Fruit fly (Drosophila melanogaster) whole organism, embryonic: ENCODE results near the gene Elo68alpha.

Experiments
- Asciz ChIP-seq: fragments of 200-800 bp; sonication (Bioruptor generic); optimal IDR thresholded peaks from 2 replicates; lab custom pipeline; 2017; ENCODE audit warnings: missing biosample characterization, mild to moderate bottlenecking, missing genetic modification characterization, missing genetic modification reagents
- BEAF-32 ChIP-seq: fragments of 200-800 bp; sonication (Bioruptor generic); optimal IDR thresholded peaks from 3 replicates; lab custom pipeline; 2017; ENCODE audit warnings: missing biosample characterization, missing genetic modification characterization, mild to moderate bottlenecking, moderate library complexity, missing genetic modification reagents
- CG10209 ChIP-seq: fragments of 200-800 bp; sonication (Bioruptor generic); optimal IDR thresholded peaks from 3 replicates; lab custom pipeline; 2017; ENCODE audit warnings: missing biosample characterization, mild to moderate bottlenecking, missing genetic modification characterization, missing genetic modification reagents
- CG10267 ChIP-seq: fragments of 200-800 bp; sonication (Bioruptor generic); optimal IDR thresholded peaks from 2 replicates; lab custom pipeline; 2018; ENCODE audit warnings: missing biosample characterization, mild to moderate bottlenecking, missing genetic modification characterization, moderate library complexity
- CG10543 ChIP-seq: fragments of 200-800 bp; sonication (Bioruptor generic); optimal IDR thresholded peaks from 3 replicates; lab custom pipeline; 2017; ENCODE audit warnings: missing biosample characterization, mild to moderate bottlenecking, missing genetic modification characterization, moderate library complexity
- CG10565 ChIP-seq: fragments of 200-800 bp; sonication (Bioruptor generic); optimal IDR thresholded peaks from 3 replicates; lab custom pipeline; 2016; ENCODE audit warnings: missing biosample characterization, mild to moderate bottlenecking, missing genetic modification characterization
- CG11247 ChIP-seq: fragments of 200-800 bp; sonication (Bioruptor generic); IDR thresholded peaks from 2 replicates; pipeline ENCODE4 v1.3.6; 2022; ENCODE audit warnings: missing biosample characterization, missing genetic modification characterization
- CG12659 ChIP-seq: fragments of 200-800 bp; sonication (Bioruptor generic); optimal IDR thresholded peaks from 3 replicates; lab custom pipeline; 2017; ENCODE audit warnings: mild to moderate bottlenecking, missing biosample characterization, missing genetic modification reagents, missing genetic modification characterization
- CG13123 ChIP-seq: fragments of 200-800 bp; sonication (Bioruptor generic); optimal IDR thresholded peaks from 2 replicates; lab custom pipeline; 2016; ENCODE audit warnings: missing biosample characterization, missing genetic modification characterization
- CG13287 ChIP-seq: fragments of 200-800 bp; sonication (Bioruptor generic); IDR thresholded peaks from 2 replicates; pipeline ENCODE4 v1.3.6; 2022; ENCODE audit warnings: missing biosample characterization, missing genetic modification characterization; ENCODE audit not compliant: partially characterized antibody
- CG15479 ChIP-seq: fragments of 200-800 bp; sonication (Bioruptor generic); optimal IDR thresholded peaks from 3 replicates; lab custom pipeline; 2019; ENCODE audit warnings: missing biosample characterization, mild to moderate bottlenecking, missing genetic modification characterization, moderate library complexity
- CG16813 ChIP-seq: fragments of 200-800 bp; sonication (Bioruptor generic); IDR thresholded peaks from 3 replicates; pipeline ENCODE4 v1.3.6; 2022; ENCODE audit warnings: missing biosample characterization, missing genetic modification characterization; ENCODE audit not compliant: partially characterized antibody
- CG17359 ChIP-seq: fragments of 200-800 bp; sonication (Bioruptor generic); optimal IDR thresholded peaks from 3 replicates; lab custom pipeline; 2018; ENCODE audit warnings: missing biosample characterization, mild to moderate bottlenecking, missing genetic modification characterization, moderate library complexity
- CG17361 ChIP-seq: fragments of 200-800 bp; sonication (Bioruptor generic); IDR thresholded peaks from 3 replicates; pipeline ENCODE4 v1.3.6; 2022; ENCODE audit warnings: missing biosample characterization, missing genetic modification characterization
- CG17829 ChIP-seq: fragments of 200-800 bp; optimal IDR thresholded peaks from 2 replicates; lab custom pipeline; 2019; ENCODE audit warnings: missing biosample characterization, mild to moderate bottlenecking, missing genetic modification characterization, moderate library complexity
- CG2712 ChIP-seq: fragments of 200-800 bp; optimal IDR thresholded peaks from 3 replicates; lab custom pipeline; 2019; ENCODE audit warnings: missing biosample characterization, mild to moderate bottlenecking, missing genetic modification characterization, moderate library complexity
- CG30431 ChIP-seq: fragments of 200-800 bp; sonication (Bioruptor generic); optimal IDR thresholded peaks from 2 replicates; lab custom pipeline; 2017; ENCODE audit warnings: missing biosample characterization, missing genetic modification characterization
- CG3726 ChIP-seq: fragments of 200-800 bp; sonication (Bioruptor generic); IDR thresholded peaks from 3 replicates; pipeline ENCODE4, ENCODE4 v1.3.6; 2022; ENCODE audit warnings: missing biosample characterization, missing genetic modification characterization
- CG3995 ChIP-seq: fragments of 200-800 bp; sonication (Bioruptor generic); optimal IDR thresholded peaks from 3 replicates; lab custom pipeline; 2016; ENCODE audit warnings: missing biosample characterization, missing genetic modification characterization
- CG4360 ChIP-seq: fragments of 200-800 bp; sonication (Bioruptor generic); IDR thresholded peaks from 2 replicates; pipeline ENCODE4 v1.3.6; 2022; ENCODE audit warnings: missing biosample characterization, missing genetic modification characterization
- CG6254 ChIP-seq: fragments of 200-800 bp; sonication (Bioruptor generic); optimal IDR thresholded peaks from 3 replicates; lab custom pipeline; 2017; ENCODE audit warnings: mild to moderate bottlenecking, missing biosample characterization, missing genetic modification reagents, missing genetic modification characterization
- CG7271 ChIP-seq: fragments of 200-800 bp; sonication (Bioruptor generic); optimal IDR thresholded peaks from 2 replicates; lab custom pipeline; 2018; ENCODE audit warnings: missing biosample characterization, mild to moderate bottlenecking, missing genetic modification characterization, moderate library complexity
- CG7745 ChIP-seq: fragments of 200-800 bp; sonication (Bioruptor generic); optimal IDR thresholded peaks from 2 replicates; lab custom pipeline; 2018; ENCODE audit warnings: missing biosample characterization, mild to moderate bottlenecking, missing genetic modification characterization, moderate library complexity
- CG8359 ChIP-seq: fragments of 200-800 bp; sonication (Bioruptor generic); optimal IDR thresholded peaks from 2 replicates; lab custom pipeline; 2017; ENCODE audit warnings: missing biosample characterization, mild to moderate bottlenecking, missing genetic modification characterization, borderline replicate concordance
- CG9609 ChIP-seq: fragments of 200-800 bp; sonication (Bioruptor generic); optimal IDR thresholded peaks from 3 replicates; lab custom pipeline; 2016; ENCODE audit warnings: missing biosample characterization, missing genetic modification characterization
- CrebB ChIP-seq: fragments of 200-800 bp; sonication (Bioruptor generic); optimal IDR thresholded peaks from 3 replicates; lab custom pipeline; 2018; ENCODE audit warnings: missing biosample characterization, mild to moderate bottlenecking, missing genetic modification characterization
- Dbx ChIP-seq: fragments of 200-800 bp; sonication (Bioruptor generic); IDR thresholded peaks from 3 replicates; pipeline ENCODE4 v1.3.6; 2022; ENCODE audit warnings: missing biosample characterization, missing genetic modification characterization
- Dp ChIP-seq: fragments of 200-800 bp; sonication (Bioruptor generic); optimal IDR thresholded peaks from 2 replicates; lab custom pipeline; 2018; ENCODE audit warnings: missing biosample characterization, mild to moderate bottlenecking, missing genetic modification characterization, moderate library complexity
- HLH54F ChIP-seq: fragments of 200-800 bp; sonication (Bioruptor generic); optimal IDR thresholded peaks from 3 replicates; lab custom pipeline; 2016; ENCODE audit warnings: missing biosample characterization, missing genetic modification characterization
- Hand ChIP-seq: fragments of 200-800 bp; sonication (Bioruptor generic); optimal IDR thresholded peaks from 2 replicates; lab custom pipeline; 2017; ENCODE audit warnings: mild to moderate bottlenecking, missing biosample characterization, missing genetic modification reagents, missing genetic modification characterization
- Meics ChIP-seq: fragments of 200-800 bp; sonication (Bioruptor generic); optimal IDR thresholded peaks from 2 replicates; lab custom pipeline; 2017; ENCODE audit warnings: missing biosample characterization, mild to moderate bottlenecking, missing genetic modification characterization
- Nf-YC ChIP-seq: fragments of 200-800 bp; optimal IDR thresholded peaks from 3 replicates; lab custom pipeline; 2019; ENCODE audit warnings: missing biosample characterization, mild to moderate bottlenecking, missing genetic modification characterization, moderate library complexity
- PHDP ChIP-seq: fragments of 200-800 bp; sonication (Bioruptor generic); optimal IDR thresholded peaks from 3 replicates; lab custom pipeline; 2018; ENCODE audit warnings: missing biosample characterization, mild to moderate bottlenecking, missing genetic modification characterization, moderate library complexity
- Rfx ChIP-seq: fragments of 200-800 bp; sonication (Bioruptor generic); IDR thresholded peaks from 2 replicates; pipeline ENCODE4 v1.3.6; 2022; ENCODE audit warnings: missing biosample characterization, missing genetic modification characterization
- Usf ChIP-seq: fragments of 200-800 bp; sonication (Bioruptor generic); optimal IDR thresholded peaks from 2 replicates; lab custom pipeline; 2017; ENCODE audit warnings: missing genotype, missing biosample characterization, missing genetic modification characterization
- bbx ChIP-seq: fragments of 200-800 bp; sonication (Bioruptor generic); IDR thresholded peaks from 2 replicates; pipeline ENCODE4 v1.3.6; 2022; ENCODE audit warnings: missing biosample characterization, missing genetic modification characterization; ENCODE audit not compliant: partially characterized antibody
- corto ChIP-seq: fragments of 200-800 bp; sonication (Bioruptor generic); optimal IDR thresholded peaks from 2 replicates; lab custom pipeline; 2016; ENCODE audit warnings: missing biosample characterization, mild to moderate bottlenecking, missing genetic modification characterization, moderate library complexity
- da ChIP-seq: fragments of 200-800 bp; sonication (Bioruptor generic); optimal IDR thresholded peaks from 2 replicates; lab custom pipeline; 2016; ENCODE audit warnings: missing biosample characterization, missing genetic modification characterization
- danr ChIP-seq: fragments of 200-800 bp; sonication (Bioruptor generic); IDR thresholded peaks from 2 replicates; pipeline ENCODE4 v1.3.6; 2022; ENCODE audit warnings: missing biosample characterization, missing genetic modification characterization
- kah ChIP-seq: fragments of 200-800 bp; sonication (Bioruptor generic); optimal IDR thresholded peaks from 2 replicates; lab custom pipeline; 2018; ENCODE audit warnings: missing biosample characterization, mild to moderate bottlenecking, missing genetic modification characterization
- kni ChIP-seq: fragments of 200-800 bp; sonication (Bioruptor generic); optimal IDR thresholded peaks from 3 replicates; lab custom pipeline; 2017; ENCODE audit warnings: mild to moderate bottlenecking, missing biosample characterization, missing genetic modification reagents, missing genetic modification characterization
- lov ChIP-seq, 2 experiments: fragments of 200-800 bp in 1 of 2; fragments of >200 bp in 1 of 2; sonication (Bioruptor generic) in 1 of 2; IDR thresholded peaks in 1 of 2; optimal IDR thresholded peaks in 1 of 2; 2 replicates in 1 of 2; 3 replicates in 1 of 2; pipeline versions ENCODE4 v1.3.6 to Lab custom; 2017 to 2022; ENCODE audit warnings: missing biosample characterization in 1 of 2, missing genetic modification characterization in 1 of 2
- ssp ChIP-seq: fragments of 200-800 bp; sonication (Bioruptor generic); IDR thresholded peaks from 2 replicates; pipeline ENCODE4 v1.3.6; 2022; ENCODE audit warnings: missing biosample characterization, missing genetic modification characterization
- unc-4 ChIP-seq: fragments of 200-800 bp; sonication (Bioruptor generic); IDR thresholded peaks from 2 replicates; pipeline ENCODE4 v1.3.6; 2022; ENCODE audit warnings: missing biosample characterization, missing genetic modification characterization; ENCODE audit not compliant: partially characterized antibody
- yki ChIP-seq: fragments of >200 bp; optimal IDR thresholded peaks from 3 replicates; lab custom pipeline; 2018

Gene Elo68alpha

dm6 chr3L:11097982-11098663 is 4.7 kb downstream of the Elo68alpha start, which contains the start of the genes Irbp18 and APP-BP1 (continued):
- peak; percentile 16; the same call in 1 of the 2 replicates for TF ChIP-seq bbx
- no peak for TF ChIP-seq lov (optimal IDR thresholded peaks at IDR 0.05; lab: Kevin White, UChicago)
- peak; percentile 49; the same call in 1 of the 3 replicates for TF ChIP-seq lov (GFP tag; IDR thresholded peaks at IDR 0.05; lab: Robert Waterston, UW)
- TF ChIP-seq CG30431 = peak; percentile 94
- peak; percentile 89 for TF ChIP-seq CG10565 (GFP tag; lab: Kevin White, UChicago)
- peak; percentile 90 for TF ChIP-seq Dbx (GFP tag; lab: Robert Waterston, UW)
- TF ChIP-seq ssp (GFP tag; lab: Robert Waterston, UW) = peak; percentile 66
- TF ChIP-seq da (GFP tag; lab: Kevin White, UChicago) = peak; percentile 93
- TF ChIP-seq CG9609 = peak; percentile 94
- peak; percentile 74 for TF ChIP-seq CG8359 (GFP tag; lab: Kevin White, UChicago)
- TF ChIP-seq unc-4 (GFP tag; lab: Robert Waterston, UW) = peak; percentile 32; the same call in 1 of the 2 replicates
- TF ChIP-seq, all 482 proteins: peak for 427

dm6 chr3L:11096195-11096908 is 6.5 kb downstream of the Elo68alpha start, which contains the start of the genes CG46439, Iyd and CG33947:
Gene CG46439, minus strand, starts transcription at chr3L:11096245.
Gene Iyd, minus strand, starts transcription at chr3L:11096245.
Gene CG33947, plus strand, starts transcription at chr3L:11096496.
- TF ChIP-seq Nf-YC (tag; lab: Kevin White, UChicago) = peak; percentile 13
- peak; percentile 39 for TF ChIP-seq kni (GFP tag; lab: Kevin White, UChicago)
- no peak for TF ChIP-seq CrebB (tag; lab: Kevin White, UChicago)
- no peak for TF ChIP-seq CG15479 (GFP tag; lab: Kevin White, UChicago)
- peak; percentile 5 for TF ChIP-seq CG2712
- TF ChIP-seq danr = no peak
- peak; percentile 58 for TF ChIP-seq Hand (GFP tag; lab: Kevin White, UChicago)
- TF ChIP-seq CG7745 (tag; lab: Kevin White, UChicago) = no peak
- TF ChIP-seq CG17829 (tag; lab: Kevin White, UChicago) = peak; percentile 29
- peak; percentile 16 for TF ChIP-seq corto (GFP tag; lab: Kevin White, UChicago)
- peak; percentile 2 for TF ChIP-seq CG3995
- peak; percentile 0 for TF ChIP-seq HLH54F (GFP tag; lab: Kevin White, UChicago)
- TF ChIP-seq yki (lab: Kevin White, UChicago) = peak; percentile 52
- TF ChIP-seq Asciz (GFP tag; lab: Kevin White, UChicago) = peak; percentile 9
- TF ChIP-seq CG7271 = no peak
- TF ChIP-seq CG13287 (GFP tag; lab: Robert Waterston, UW) = peak; percentile 50
- TF ChIP-seq CG16813 (GFP tag; lab: Robert Waterston, UW) = 0 out of 3 replicates have a peak, but pooled peaks have one; percentile 16
- TF ChIP-seq CG17361 (GFP tag; lab: Robert Waterston, UW) = 0 out of 3 replicates have a peak, but pooled peaks have one; percentile 17
- TF ChIP-seq kah (GFP tag; lab: Kevin White, UChicago) = no peak
- TF ChIP-seq Usf = no peak
- TF ChIP-seq PHDP (tag; lab: Kevin White, UChicago) = peak; percentile 12
- TF ChIP-seq CG6254 (GFP tag; lab: Kevin White, UChicago) = no peak
- TF ChIP-seq CG10209 = peak; percentile 19
- TF ChIP-seq BEAF-32 (GFP tag; lab: Kevin White, UChicago) = no peak
- TF ChIP-seq CG10267 = peak; percentile 95
- 0 out of 2 replicates have a peak, but pooled peaks have one; percentile 28 for TF ChIP-seq Rfx (GFP tag; lab: Robert Waterston, UW)
- peak; percentile 14 for TF ChIP-seq CG17359 (tag; lab: Kevin White, UChicago)
- peak; percentile 67 for TF ChIP-seq Dp (GFP tag; lab: Kevin White, UChicago)
- TF ChIP-seq CG13123 (GFP tag; lab: Kevin White, UChicago) = no peak
- no peak for TF ChIP-seq CG11247 (GFP tag; lab: Robert Waterston, UW)
- TF ChIP-seq CG4360 (GFP tag; lab: Robert Waterston, UW) = peak; percentile 38; the same call in 1 of the 2 replicates
- peak; percentile 25 for TF ChIP-seq CG10543 (GFP tag; lab: Kevin White, UChicago)
- no peak for TF ChIP-seq CG3726 (GFP tag; lab: Robert Waterston, UW)
- TF ChIP-seq CG12659 = peak; percentile 46
- TF ChIP-seq Meics (GFP tag; lab: Kevin White, UChicago) = no peak
